Worm (Caenorhabditis elegans) whole organism, L2 larva: Measurements from ENCODE around the gene M03F4.6.

Experiments
- ama-1 ChIP-seq: fragments of 150-350 bp; optimal IDR thresholded peaks from 2 replicates; lab custom pipeline; 2018; ENCODE audit warnings: inconsistent platforms
- ceh-16 ChIP-seq: fragments of 150-350 bp; optimal IDR thresholded peaks from 2 replicates; lab custom pipeline; 2014; ENCODE audit warnings: missing biosample characterization, missing genetic modification characterization
- lin-39 ChIP-seq: fragments of 150-350 bp; optimal IDR thresholded peaks from 2 replicates; lab custom pipeline; 2014; ENCODE audit warnings: missing biosample characterization, missing genetic modification reagents, missing genetic modification characterization
- lsy-2 ChIP-seq, 2 experiments: fragments of 150-350 bp in 1 of 2; sonication (generic microtip) in 1 of 2; optimal IDR thresholded peaks; 2 replicates each; lab custom pipeline; 2014 to 2017; ENCODE audit warnings: missing biosample characterization in 2 of 2, missing genetic modification characterization in 2 of 2
- nhr-10 ChIP-seq: sonication (generic microtip); optimal IDR thresholded peaks from 2 replicates; lab custom pipeline; 2017; ENCODE audit warnings: missing biosample characterization, missing genetic modification characterization
- unc-62 ChIP-seq: fragments of 150-350 bp; optimal IDR thresholded peaks from 2 replicates; lab custom pipeline; 2014; ENCODE audit warnings: missing biosample characterization, missing genetic modification reagents, missing genetic modification characterization
- zag-1 ChIP-seq: fragments of 150-350 bp; optimal IDR thresholded peaks from 2 replicates; lab custom pipeline; 2014; ENCODE audit warnings: missing biosample characterization, missing genetic modification characterization

DNA sequence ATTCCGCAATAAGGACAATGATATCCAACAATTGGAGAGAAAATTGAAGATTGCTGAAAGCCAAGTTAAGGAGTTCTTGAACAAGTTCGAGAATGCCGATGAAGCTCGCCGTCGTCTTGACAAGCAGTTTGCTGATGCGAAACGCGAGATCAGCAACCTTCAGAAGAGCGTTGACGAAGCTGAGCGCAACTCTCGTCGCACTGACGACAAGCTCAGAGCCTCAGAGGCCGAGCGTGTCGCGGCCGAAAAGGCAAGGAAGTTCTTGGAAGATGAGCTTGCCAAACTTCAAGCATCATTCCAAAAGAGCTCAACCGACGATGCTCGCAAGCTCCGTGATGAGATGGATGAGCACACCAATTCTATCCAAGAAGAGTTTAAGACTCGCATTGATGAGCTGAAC is 17.2 kb upstream of the M03F4.6 start:
- TF ChIP-seq nhr-10 (tag; lab: Kevin White, UChicago) = no peak
- TF ChIP-seq unc-62 (GFP tag; lab: Kevin White, UChicago) = no peak
- no peak for TF ChIP-seq lin-39
- no peak for TF ChIP-seq ama-1 (lab: Kevin White, UChicago)
- TF ChIP-seq zag-1 (tag; lab: Kevin White, UChicago) = no peak
- TF ChIP-seq lsy-2 (tag; optimal IDR thresholded peaks at IDR 0.05; lab: Kevin White, UChicago) = no peak
- no peak for TF ChIP-seq ceh-16 (tag; lab: Kevin White, UChicago)
